Worm (Caenorhabditis elegans): ENCODE measurements around the gene srlf-34.

DNA sequence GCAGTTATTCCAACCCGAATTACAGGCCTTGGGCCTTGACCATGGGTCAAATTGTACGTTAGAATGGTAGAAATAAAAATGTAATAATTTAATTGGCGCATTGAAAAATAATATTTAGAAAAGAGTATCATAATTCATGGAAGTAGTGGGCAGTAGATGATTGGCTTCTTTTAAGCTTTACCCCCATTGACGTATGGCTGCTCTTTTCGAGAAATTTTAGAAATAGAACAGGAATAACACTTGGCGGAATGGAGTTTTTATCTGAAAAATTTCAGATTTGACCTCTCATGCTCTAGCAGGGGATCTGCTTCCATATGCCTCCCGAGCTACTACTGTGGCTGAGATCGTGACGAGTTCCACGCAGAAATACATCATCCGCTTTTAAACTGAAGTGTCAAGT lies 3.4 kb upstream of the srlf-34 start, which contains the start of gene gcy-4:
- no peak for TF ChIP-seq cog-1 (tag; optimal IDR thresholded peaks at IDR 0.05)
- TF ChIP-seq flt-1 (GFP tag; IDR thresholded peaks at IDR 0.05) = no peak
- no peak for TF ChIP-seq ref-1 (GFP tag; conservative IDR thresholded peaks at IDR 0.05)

Measured in whole organism, midembryonic.